Worm (Caenorhabditis elegans) whole organism, L3 larva: ENCODE data around the gene srg-62.

Experiments
- ZK546.5 ChIP-seq: sonication (generic microtip); optimal IDR thresholded peaks from 2 replicates; lab custom pipeline; 2017; ENCODE audit warnings: missing biosample characterization, missing genetic modification characterization
- ama-1 ChIP-seq: fragments of 150-350 bp; optimal IDR thresholded peaks from 2 replicates; lab custom pipeline; 2018
- ceh-16 ChIP-seq: sonication (generic microtip); optimal IDR thresholded peaks from 2 replicates; lab custom pipeline; 2017; ENCODE audit warnings: missing biosample characterization, missing genetic modification characterization
- ceh-28 ChIP-seq: fragments of 150-350 bp; optimal IDR thresholded peaks from 2 replicates; lab custom pipeline; 2014; ENCODE audit warnings: missing biosample characterization, missing genetic modification reagents, missing genetic modification characterization
- ceh-82 ChIP-seq: fragments of 150-350 bp; optimal IDR thresholded peaks from 2 replicates; lab custom pipeline; 2014; ENCODE audit warnings: missing biosample characterization, missing genetic modification characterization
- ceh-9 ChIP-seq: sonication (generic microtip); optimal IDR thresholded peaks from 2 replicates; lab custom pipeline; 2018; ENCODE audit warnings: missing biosample characterization, missing genetic modification characterization
- daf-12 ChIP-seq: fragments of 150-350 bp; optimal IDR thresholded peaks from 2 replicates; lab custom pipeline; 2014; ENCODE audit warnings: missing biosample characterization, missing genetic modification reagents, missing genetic modification characterization
- egl-5 ChIP-seq: fragments of 150-350 bp; optimal IDR thresholded peaks from 2 replicates; lab custom pipeline; 2017; ENCODE audit warnings: missing biosample characterization, missing genetic modification reagents, missing genetic modification characterization, inconsistent platforms
- elt-1 ChIP-seq: fragments of 150-350 bp; optimal IDR thresholded peaks from 2 replicates; lab custom pipeline; 2014; ENCODE audit warnings: missing biosample characterization, missing genetic modification characterization
- elt-2 ChIP-seq: sonication (generic microtip); optimal IDR thresholded peaks from 2 replicates; lab custom pipeline; 2016; ENCODE audit warnings: missing genetic modification reagents, mild to moderate bottlenecking, missing genetic modification characterization, missing compliant biosample characterization
- eor-1 ChIP-seq, 2 experiments: fragments of 150-350 bp; optimal IDR thresholded peaks; 2 replicates each; lab custom pipeline; 2014 to 2018; ENCODE audit warnings: missing biosample characterization in 2 of 2, missing genetic modification characterization in 2 of 2
- fkh-10 ChIP-seq: sonication (generic microtip); optimal IDR thresholded peaks from 2 replicates; lab custom pipeline; 2017; ENCODE audit warnings: missing biosample characterization, missing genetic modification reagents, missing genetic modification characterization
- fkh-2 ChIP-seq: fragments of 150-350 bp; optimal IDR thresholded peaks from 2 replicates; lab custom pipeline; 2014; ENCODE audit warnings: missing biosample characterization, missing genetic modification reagents, missing genetic modification characterization
- fos-1 ChIP-seq: fragments of 150-350 bp; optimal IDR thresholded peaks from 2 replicates; lab custom pipeline; 2014; ENCODE audit warnings: missing biosample characterization, missing genetic modification characterization
- hmg-11 ChIP-seq: sonication (generic microtip); optimal IDR thresholded peaks from 2 replicates; lab custom pipeline; 2016; ENCODE audit warnings: missing genetic modification characterization, missing compliant biosample characterization
- jun-1 ChIP-seq: fragments of 150-350 bp; optimal IDR thresholded peaks from 2 replicates; lab custom pipeline; 2014; ENCODE audit warnings: missing biosample characterization, missing genetic modification reagents, missing genetic modification characterization
- lin-15B ChIP-seq: fragments of 150-350 bp; optimal IDR thresholded peaks from 2 replicates; lab custom pipeline; 2014; ENCODE audit warnings: missing biosample characterization, missing genetic modification characterization
- lin-39 ChIP-seq: fragments of 150-350 bp; optimal IDR thresholded peaks from 2 replicates; lab custom pipeline; 2018; ENCODE audit warnings: missing biosample characterization, missing genetic modification reagents, missing genetic modification characterization
- lsy-12 ChIP-seq: sonication (generic microtip); optimal IDR thresholded peaks from 2 replicates; lab custom pipeline; 2016; ENCODE audit warnings: mild to moderate bottlenecking, missing genetic modification characterization, missing compliant biosample characterization
- mdl-1 ChIP-seq: fragments of 150-350 bp; optimal IDR thresholded peaks from 2 replicates; lab custom pipeline; 2014; ENCODE audit warnings: missing biosample characterization, missing genetic modification characterization
- nfya-1 ChIP-seq: sonication (generic microtip); optimal IDR thresholded peaks from 2 replicates; lab custom pipeline; 2017; ENCODE audit warnings: missing genetic modification characterization, mild to moderate bottlenecking, missing compliant biosample characterization, antibody characterized with exemption, moderate library complexity; ENCODE audit not compliant: insufficient read depth
- nhr-11 ChIP-seq: fragments of 150-350 bp; optimal IDR thresholded peaks from 2 replicates; lab custom pipeline; 2014; ENCODE audit warnings: missing biosample characterization, missing genetic modification characterization
- nhr-12 ChIP-seq: fragments of 150-350 bp; optimal IDR thresholded peaks from 2 replicates; lab custom pipeline; 2014; ENCODE audit warnings: missing biosample characterization, missing genetic modification characterization
- nhr-23 ChIP-seq: fragments of 150-350 bp; optimal IDR thresholded peaks from 2 replicates; lab custom pipeline; 2014; ENCODE audit warnings: missing biosample characterization, missing genetic modification reagents, missing genetic modification characterization
- nhr-237 ChIP-seq: fragments of 150-350 bp; optimal IDR thresholded peaks from 2 replicates; lab custom pipeline; 2014; ENCODE audit warnings: missing biosample characterization, missing genetic modification characterization
- nhr-25 ChIP-seq: sonication (generic microtip); optimal IDR thresholded peaks from 2 replicates; lab custom pipeline; 2017; ENCODE audit warnings: missing biosample characterization, missing genetic modification characterization
- nhr-28 ChIP-seq: fragments of 150-350 bp; optimal IDR thresholded peaks from 2 replicates; lab custom pipeline; 2014; ENCODE audit warnings: missing biosample characterization, missing genetic modification characterization
- nhr-67 ChIP-seq: fragments of 150-350 bp; optimal IDR thresholded peaks from 2 replicates; lab custom pipeline; 2014; ENCODE audit warnings: missing biosample characterization, missing genetic modification characterization
- nhr-76 ChIP-seq: fragments of 150-350 bp; sonication (generic microtip); optimal IDR thresholded peaks from 5 replicates; lab custom pipeline; 2014; ENCODE audit warnings: missing biosample characterization, missing genetic modification characterization
- nhr-77 ChIP-seq: fragments of 150-350 bp; optimal IDR thresholded peaks from 2 replicates; lab custom pipeline; 2014; ENCODE audit warnings: missing biosample characterization, missing genetic modification characterization
- pha-4 ChIP-seq: fragments of 150-350 bp; optimal IDR thresholded peaks from 2 replicates; lab custom pipeline; 2014; ENCODE audit warnings: missing biosample characterization, missing genetic modification reagents, missing genetic modification characterization
- pqm-1 ChIP-seq: fragments of 150-350 bp; optimal IDR thresholded peaks from 2 replicates; lab custom pipeline; 2017; ENCODE audit warnings: missing biosample characterization, missing genetic modification characterization, inconsistent platforms
- sea-2 ChIP-seq: fragments of 150-350 bp; sonication (generic microtip); optimal IDR thresholded peaks from 4 replicates; lab custom pipeline; 2014; ENCODE audit warnings: missing biosample characterization, missing genetic modification reagents, missing genetic modification characterization
- skn-1 ChIP-seq: fragments of 150-350 bp; optimal IDR thresholded peaks from 2 replicates; lab custom pipeline; 2014; ENCODE audit warnings: missing biosample characterization, missing genetic modification characterization
- snpc-4 ChIP-seq: fragments of 150-350 bp; optimal IDR thresholded peaks from 2 replicates; lab custom pipeline; 2014; ENCODE audit warnings: missing biosample characterization, missing genetic modification characterization
- tbx-2 ChIP-seq: sonication (generic microtip); optimal IDR thresholded peaks from 2 replicates; lab custom pipeline; 2016; ENCODE audit warnings: mild to moderate bottlenecking, missing genetic modification characterization, missing compliant biosample characterization
- unc-62 ChIP-seq: fragments of 150-350 bp; sonication (generic microtip); optimal IDR thresholded peaks from 4 replicates; lab custom pipeline; 2014; ENCODE audit warnings: missing biosample characterization, missing genetic modification reagents, missing genetic modification characterization
- ztf-11 ChIP-seq: fragments of 150-350 bp; optimal IDR thresholded peaks from 2 replicates; lab custom pipeline; 2014; ENCODE audit warnings: missing biosample characterization, missing genetic modification characterization
- ztf-4 ChIP-seq: fragments of 150-350 bp; optimal IDR thresholded peaks from 2 replicates; lab custom pipeline; 2014; ENCODE audit warnings: missing biosample characterization, missing genetic modification characterization

srg-62 gene

ce11 chrV:2758437-2758836 is 16.2 kb upstream of the srg-62 start:
- no peak for TF ChIP-seq nhr-28 (tag; lab: Kevin White, UChicago)
- TF ChIP-seq fkh-10 (GFP tag; lab: Kevin White, UChicago), result no peak
- TF ChIP-seq ceh-28 (tag; lab: Kevin White, UChicago), result no peak

- TF ChIP-seq elt-1 (no peak), elt-2 (tag; lab: Kevin White, UChicago) (no peak), nhr-11 (no peak)
These were observed 15.2 kb upstream of the srg-62 start, which contains the start of gene srx-28 for ce11 chrV:2757226-2757893. Gene srx-28 (minus strand): TSS chrV:2757276.

ce11 chrV:2753007-2753406 is 10.8 kb upstream of the srg-62 start, which contains the start of gene srx-26:
Gene srx-26 (minus strand): TSS chrV:2753107.
- TF ChIP-seq ztf-11, result no peak
- no peak for TF ChIP-seq elt-1
- no peak for TF ChIP-seq ama-1
- no peak for TF ChIP-seq eor-1 (tag; optimal IDR thresholded peaks at IDR 0.05; lab: Kevin White, UChicago)
- TF ChIP-seq nhr-77 (tag; lab: Kevin White, UChicago), result no peak
- no peak for TF ChIP-seq skn-1 (tag; lab: Kevin White, UChicago)
- TF ChIP-seq ceh-9 (tag; lab: Kevin White, UChicago), result no peak
- TF ChIP-seq nhr-23, result no peak
- TF ChIP-seq nhr-11, result no peak
- no peak for TF ChIP-seq fkh-2 (tag; lab: Kevin White, UChicago)
- TF ChIP-seq nhr-12 (tag; lab: Kevin White, UChicago), result no peak
- TF ChIP-seq nhr-25 (tag; lab: Kevin White, UChicago), result no peak

- TF ChIP-seq snpc-4 (tag; lab: Kevin White, UChicago), result no peak
- TF ChIP-seq nhr-77 (tag; lab: Kevin White, UChicago), result no peak
- no peak for TF ChIP-seq jun-1
- no peak for TF ChIP-seq elt-2 (tag; lab: Kevin White, UChicago)
- TF ChIP-seq ceh-16, result no peak
- TF ChIP-seq tbx-2 (tag; lab: Kevin White, UChicago), result no peak
- TF ChIP-seq ama-1, result no peak
- TF ChIP-seq nfya-1, result no peak
- no peak for TF ChIP-seq ceh-28 (tag; lab: Kevin White, UChicago)
- TF ChIP-seq ceh-9 (tag; lab: Kevin White, UChicago), result no peak
- no peak for TF ChIP-seq daf-12
These were observed 7.8 kb upstream of the srg-62 start, which contains the start of gene srx-24 for ce11 chrV:2750006-2750405. Gene srx-24 (minus strand): TSS chrV:2750106.

- TF ChIP-seq eor-1 (tag; optimal IDR thresholded peaks at IDR 0.05; lab: Kevin White, UChicago) (no peak), lin-15B (tag; lab: Kevin White, UChicago) (no peak), nhr-237 (tag; lab: Kevin White, UChicago) (no peak), ceh-82 (tag; lab: Kevin White, UChicago) (no peak), egl-5 (tag; lab: Kevin White, UChicago) (no peak), mdl-1 (tag; lab: Kevin White, UChicago) (no peak), nhr-67 (no peak), fkh-2 (tag; lab: Kevin White, UChicago) (no peak), jun-1 (no peak), hmg-11 (tag; lab: Kevin White, UChicago) (no peak), lin-39 (tag; lab: Kevin White, UChicago) (no peak), nhr-11 (no peak), lsy-12 (tag; lab: Kevin White, UChicago) (no peak), tbx-2 (tag; lab: Kevin White, UChicago) (no peak), unc-62 (GFP tag; lab: Kevin White, UChicago) (no peak), pha-4 (tag; lab: Kevin White, UChicago) (no peak), ceh-28 (tag; lab: Kevin White, UChicago) (no peak)
These were observed 4.2 kb upstream of the srg-62 start for ce11 chrV:2746404-2746803.

ce11 chrV:2740228-2740627 is 2.0 kb downstream of the srg-62 start, which contains the start of gene srg-61:
Gene srg-61 (minus strand): TSS chrV:2740328.
- TF ChIP-seq nhr-25 (tag; lab: Kevin White, UChicago) (no peak), tbx-2 (tag; lab: Kevin White, UChicago) (no peak), nhr-77 (tag; lab: Kevin White, UChicago) (no peak), lin-15B (tag; lab: Kevin White, UChicago) (no peak), ama-1 (no peak), snpc-4 (tag; lab: Kevin White, UChicago) (no peak), mdl-1 (tag; lab: Kevin White, UChicago) (no peak), sea-2 (GFP tag; lab: Kevin White, UChicago) (no peak), lsy-12 (tag; lab: Kevin White, UChicago) (no peak), ceh-16 (no peak), pha-4 (tag; lab: Kevin White, UChicago) (no peak), ZK546.5 (no peak), egl-5 (tag; lab: Kevin White, UChicago) (no peak), nhr-76 (no peak), pqm-1 (tag; lab: Kevin White, UChicago) (no peak), daf-12 (no peak), ztf-4 (tag; lab: Kevin White, UChicago) (no peak), fos-1 (tag; lab: Kevin White, UChicago) (no peak), elt-1 (no peak), ceh-28 (tag; lab: Kevin White, UChicago) (no peak)
